Fruit fly (Drosophila melanogaster): ENCODE measurements around the gene PH4alphaNE2.

dm6 chr3R:30512114-30512513, at the start of gene PH4alphaNE2:
- TF ChIP-seq EcR (GFP tag; optimal IDR thresholded peaks at IDR 0.05) (no peak), Snoo (tag; optimal IDR thresholded peaks at IDR 0.05) (no peak), fd96Ca (GFP tag; IDR thresholded peaks at IDR 0.05) (no peak), CG10348 (GFP tag; IDR thresholded peaks at IDR 0.05) (no peak), Ets98B (GFP tag; IDR thresholded peaks at IDR 0.05) (no peak), CG8159 (tag; optimal IDR thresholded peaks at IDR 0.05) (no peak), CG32121 (GFP tag; IDR thresholded peaks at IDR 0.05) (no peak), CG12605 (GFP tag; IDR thresholded peaks at IDR 0.05) (no peak), CG8301 (tag; optimal IDR thresholded peaks at IDR 0.05) (no peak), CG15710 (tag; optimal IDR thresholded peaks at IDR 0.05) (no peak), CG14655 (GFP tag; optimal IDR thresholded peaks at IDR 0.05) (no peak), D1 (tag; optimal IDR thresholded peaks at IDR 0.05) (no peak), CG34367 (tag; optimal IDR thresholded peaks at IDR 0.05) (no peak)

All from whole organism, pupa.